Fruit fly (Drosophila melanogaster): ENCODE measurements around the gene Prosbeta4.

The Prosbeta4 gene

dm6 chr2L:16683958-16684877, 47.7 kb downstream of the Prosbeta4 start, which contains the start of gene CG31807 (continued):
- TF ChIP-seq CG18764 (GFP tag; optimal IDR thresholded peaks at IDR 0.05) (peak; percentile 34), CG14965 (GFP tag; optimal IDR thresholded peaks at IDR 0.05; ENCODE audit: borderline replicate concordance) (peak; percentile 49), CG6791 (GFP tag; IDR thresholded peaks at IDR 0.05; ENCODE audit: partially characterized antibody) (no peak), Lhr (GFP tag; optimal IDR thresholded peaks at IDR 0.05) (peak; percentile 10), salm (tag; optimal IDR thresholded peaks at IDR 0.05) (peak; percentile 80), CG15601 (tag; optimal IDR thresholded peaks at IDR 0.05) (peak; percentile 55), CG10209 (GFP tag; optimal IDR thresholded peaks at IDR 0.05) (peak; percentile 83), CG8765 (GFP tag; IDR thresholded peaks at IDR 0.05) (no peak), NC2α (GFP tag; optimal IDR thresholded peaks at IDR 0.05) (peak; percentile 17), luna (GFP tag; optimal IDR thresholded peaks at IDR 0.05) (no peak), CG13287 (GFP tag; IDR thresholded peaks at IDR 0.05; ENCODE audit: partially characterized antibody) (no peak), CG13624 (GFP tag; optimal IDR thresholded peaks at IDR 0.05) (peak; percentile 41), ase (GFP tag; IDR thresholded peaks at IDR 0.05) (peak; percentile 28; the same call in 1 of the 3 replicates), dpn (GFP tag; optimal IDR thresholded peaks at IDR 0.05) (peak; percentile 47 to 65), CG12219 (GFP tag; optimal IDR thresholded peaks at IDR 0.05) (peak; percentile 74), NK7.1 (GFP tag; optimal IDR thresholded peaks at IDR 0.05) (no peak), Opbp (GFP tag; IDR thresholded peaks at IDR 0.05; ENCODE audit: partially characterized antibody) (no peak), insv (GFP tag; optimal IDR thresholded peaks at IDR 0.05) (peak in 1 of 2 experiments; percentile 13), Drgx (GFP tag; IDR thresholded peaks at IDR 0.05) (peak; percentile 84), Atf-2 (GFP tag; optimal IDR thresholded peaks at IDR 0.05) (peak; percentile 72), CG10147 (GFP tag; optimal IDR thresholded peaks at IDR 0.05) (peak; percentile 82), Chrac-16 (GFP tag; optimal IDR thresholded peaks at IDR 0.05) (peak; percentile 39), CG17912 (GFP tag; optimal IDR thresholded peaks at IDR 0.05) (peak; percentile 2), ato (GFP tag; IDR thresholded peaks at IDR 0.05; ENCODE audit: partially characterized antibody) (no peak), klu (GFP tag; IDR thresholded peaks at IDR 0.05) (no peak), zfh2 (GFP tag; optimal IDR thresholded peaks at IDR 0.05) (peak; percentile 43), CG3281 (GFP tag; optimal IDR thresholded peaks at IDR 0.05) (peak; percentile 80), mld (GFP tag; IDR thresholded peaks at IDR 0.05; ENCODE audit: partially characterized antibody) (no peak), gsb (GFP tag; IDR thresholded peaks at IDR 0.05) (no peak), CG5180 (GFP tag; optimal IDR thresholded peaks at IDR 0.05) (peak; percentile 50), B-H2 (GFP tag; optimal IDR thresholded peaks at IDR 0.05) (peak; percentile 8), CG15011 (GFP tag; optimal IDR thresholded peaks at IDR 0.05) (peak; percentile 37), Bdp1 (GFP tag; optimal IDR thresholded peaks at IDR 0.05) (peak; percentile 12), dan (GFP tag; IDR thresholded peaks at IDR 0.05) (no peak), Atf3 (GFP tag; optimal IDR thresholded peaks at IDR 0.05) (peak; percentile 51), tx (GFP tag; optimal IDR thresholded peaks at IDR 0.05) (peak; percentile 32), CG7357 (GFP tag; IDR thresholded peaks at IDR 0.05) (peak; percentile 5; the same call in 1 of the 3 replicates), CG31441 (GFP tag; IDR thresholded peaks at IDR 0.05) (peak; percentile 75), nom (GFP tag; optimal IDR thresholded peaks at IDR 0.05) (peak; percentile 95), NFAT (GFP tag; IDR thresholded peaks at IDR 0.05) (0 out of 2 replicates have a peak, but pooled peaks have one; percentile 14), knrl (GFP tag; IDR thresholded peaks at IDR 0.05; ENCODE audit: partially characterized antibody) (no peak), pros (GFP tag; optimal IDR thresholded peaks at IDR 0.05) (peak; percentile 18), CG11696 (GFP tag; IDR thresholded peaks at IDR 0.05) (no peak), CG9817 (tag; optimal IDR thresholded peaks at IDR 0.05) (peak; percentile 55), CG11456 (GFP tag; IDR thresholded peaks at IDR 0.05) (no peak), shn (GFP tag; optimal IDR thresholded peaks at IDR 0.05) (peak; percentile 75), ATbp (GFP tag; optimal IDR thresholded peaks at IDR 0.05) (peak; percentile 90), D19A (tag; optimal IDR thresholded peaks at IDR 0.05) (peak; percentile 73)

Data from whole organism, embryonic.